Worm (Caenorhabditis elegans): ENCODE results near the gene Y52E8A.2.

The Y52E8A.2 gene

DNA sequence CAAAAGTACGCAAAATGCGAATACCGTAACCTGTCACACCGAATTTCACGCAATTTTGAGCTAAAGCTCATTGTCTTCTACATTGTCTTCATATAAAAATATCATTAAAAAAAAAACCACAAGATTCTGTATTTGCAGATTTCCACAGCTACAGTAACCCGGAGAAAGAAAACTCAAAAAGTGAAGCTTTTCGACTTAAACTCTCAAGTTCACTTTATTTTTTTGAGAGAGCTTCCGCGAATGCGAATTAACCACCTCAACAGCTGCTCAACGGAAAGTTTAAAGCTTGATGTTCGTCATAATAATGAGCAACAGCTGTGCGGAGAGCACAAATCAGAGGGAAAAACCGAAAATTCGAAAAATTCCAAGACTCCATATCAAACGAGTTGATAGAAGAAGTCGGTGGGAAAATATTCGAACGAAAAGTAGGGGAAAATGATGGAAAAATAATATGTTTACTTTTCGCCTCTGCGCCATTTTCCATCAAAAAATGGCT is 27.6 kb upstream of the Y52E8A.2 start:
- TF ChIP-seq ceh-100 (GFP tag; IDR thresholded peaks at IDR 0.05): no peak

DNA sequence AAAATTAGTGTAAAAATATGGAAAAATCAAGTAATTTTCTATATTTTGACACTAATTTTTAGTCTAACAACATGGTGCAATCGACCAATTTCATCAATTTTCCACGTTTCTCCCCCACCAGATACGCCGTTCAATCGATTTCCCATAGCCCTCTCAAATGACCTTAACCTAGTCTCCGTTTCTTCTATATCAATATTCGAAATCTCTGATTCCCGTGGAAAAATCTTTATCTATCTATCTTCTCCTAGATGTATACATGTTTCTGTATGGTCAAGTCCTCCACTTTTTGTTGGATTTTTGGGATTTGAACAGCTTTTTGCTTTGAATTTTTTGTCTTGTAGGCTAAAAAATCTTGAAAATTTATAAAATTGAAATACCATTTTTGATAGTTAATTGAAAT is 26.4 kb upstream of the Y52E8A.2 start:
- TF ChIP-seq Y79H2A.3 (GFP tag; conservative IDR thresholded peaks at IDR 0.05): no peak
- TF ChIP-seq Y56A3A.18 (GFP tag; IDR thresholded peaks at IDR 0.05): no peak
- TF ChIP-seq ccch-3 (GFP tag; optimal IDR thresholded peaks at IDR 0.05): no peak
- TF ChIP-seq egrh-3 (GFP tag; IDR thresholded peaks at IDR 0.05): no peak
- TF ChIP-seq ceh-79 (tag; optimal IDR thresholded peaks at IDR 0.05): no peak

DNA sequence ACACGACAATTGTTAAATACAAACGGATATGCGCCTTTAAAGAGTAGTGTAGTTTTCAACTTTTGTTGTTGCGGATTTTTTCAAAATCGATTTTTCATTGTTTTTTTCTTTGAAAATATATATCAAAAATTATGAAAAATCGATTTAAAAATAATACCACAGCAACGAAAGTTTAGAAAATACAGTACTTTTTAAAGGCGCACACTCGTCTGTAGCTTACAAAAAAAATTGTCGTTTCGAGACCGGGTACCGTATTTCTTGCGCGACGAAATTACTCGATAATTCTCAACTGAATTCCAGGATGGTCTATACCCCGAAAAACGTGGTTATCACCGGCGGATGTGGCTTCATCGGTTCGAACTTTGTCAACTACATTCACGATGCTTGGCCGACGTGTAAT is 25.8 kb upstream of the Y52E8A.2 start, which contains the start of gene rml-4:
Gene rml-4 (plus strand): TSS at position 301 of the 400 bp plus-strand sequence.
- no peak for TF ChIP-seq ceh-79 (tag; optimal IDR thresholded peaks at IDR 0.05)
- no peak for TF ChIP-seq madf-8 (GFP tag; conservative IDR thresholded peaks at IDR 0.05)
- TF ChIP-seq Y56A3A.18 (GFP tag; IDR thresholded peaks at IDR 0.05): no peak
- no peak for TF ChIP-seq unc-62 (GFP tag; optimal IDR thresholded peaks at IDR 0.05)
- no peak for TF ChIP-seq ceh-27 (GFP tag; optimal IDR thresholded peaks at IDR 0.05)
- TF ChIP-seq snpc-4 (GFP tag; optimal IDR thresholded peaks at IDR 0.05): no peak
- TF ChIP-seq snpc-4 (tag; optimal IDR thresholded peaks at IDR 0.05): no peak
- no peak for TF ChIP-seq ceh-100 (GFP tag; IDR thresholded peaks at IDR 0.05)
- no peak for TF ChIP-seq athp-1 (tag; optimal IDR thresholded peaks at IDR 0.05)
- TF ChIP-seq madf-10 (tag; optimal IDR thresholded peaks at IDR 0.05): no peak
- no peak for TF ChIP-seq nhr-120 (GFP tag; IDR thresholded peaks at IDR 0.05)
- TF ChIP-seq F23B12.7 (tag; optimal IDR thresholded peaks at IDR 0.05; ENCODE audit: insufficient read depth): no peak
- no peak for TF ChIP-seq akir-1 (GFP tag; optimal IDR thresholded peaks at IDR 0.05)
- TF ChIP-seq pha-4 (tag; optimal IDR thresholded peaks at IDR 0.05): no peak
- no peak for TF ChIP-seq lin-54 (GFP tag; optimal IDR thresholded peaks at IDR 0.05)
- TF ChIP-seq Y53G8AR.9 (GFP tag; conservative IDR thresholded peaks at IDR 0.05): no peak
- TF ChIP-seq aptf-2 (GFP tag; conservative IDR thresholded peaks at IDR 0.05): no peak
- TF ChIP-seq pbrm-1 (GFP tag; IDR thresholded peaks at IDR 0.05): no peak

DNA sequence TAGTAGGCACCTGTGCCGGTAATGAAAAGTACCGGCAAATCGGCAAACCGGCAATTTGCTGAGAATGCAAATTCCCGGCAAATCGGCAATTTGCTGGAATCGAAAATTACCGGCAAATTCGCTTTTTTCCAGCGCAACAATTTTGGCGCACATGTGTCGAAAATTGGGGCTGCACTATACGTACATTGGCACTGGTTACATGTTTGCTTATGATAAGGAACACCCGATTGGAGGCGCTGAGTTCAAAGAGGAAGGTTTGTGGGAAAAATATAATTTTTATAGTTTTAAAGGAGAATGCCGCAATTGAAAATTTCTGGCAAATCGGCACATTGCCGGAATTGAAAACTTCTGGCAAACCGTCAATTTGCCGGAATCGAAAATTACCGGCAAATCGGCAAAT is 23.4 kb upstream of the Y52E8A.2 start:
- TF ChIP-seq ceh-100 (GFP tag; IDR thresholded peaks at IDR 0.05) (no peak), Y95B8A.8 (GFP tag; IDR thresholded peaks at IDR 0.05) (0 out of 2 replicates have a peak, but pooled peaks have one; percentile 41), hlh-12 (tag; optimal IDR thresholded peaks at IDR 0.05) (no peak), nhr-80 (tag; optimal IDR thresholded peaks at IDR 0.05) (peak; percentile 35), F22D6.2 (tag; optimal IDR thresholded peaks at IDR 0.05) (no peak)

DNA sequence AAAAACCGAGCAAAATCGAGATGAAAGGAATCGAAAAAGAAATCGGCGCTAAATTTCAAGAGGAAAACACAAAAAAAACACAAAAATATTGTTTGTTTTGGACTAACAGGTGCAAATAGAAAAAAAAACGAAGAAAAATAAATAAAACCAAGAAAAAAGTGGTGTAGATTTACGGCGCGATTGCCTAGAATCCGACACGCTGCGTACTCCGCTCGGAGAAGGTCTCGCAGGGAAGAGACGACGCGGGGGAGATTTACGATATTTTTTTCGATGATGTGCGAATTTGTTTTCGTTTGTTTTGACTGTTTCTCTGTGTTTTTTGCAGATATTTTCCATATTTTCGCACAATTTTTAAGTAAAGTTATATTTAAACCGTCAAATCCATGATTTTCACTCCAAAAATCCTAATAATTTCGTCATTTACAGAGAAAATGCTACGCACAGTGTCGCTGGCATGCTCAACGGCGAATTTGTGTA is 21.4 kb upstream of the Y52E8A.2 start, which contains the start of gene sco-1:
Gene sco-1 (plus strand): TSS at position 427 of the 477 bp plus-strand sequence.
- TF ChIP-seq Y53G8AR.9 (GFP tag; conservative IDR thresholded peaks at IDR 0.05): peak; percentile 94
- peak; percentile 77 for TF ChIP-seq unc-130 (GFP tag; optimal IDR thresholded peaks at IDR 0.05)
- TF ChIP-seq dox-1 (GFP tag; IDR thresholded peaks at IDR 0.05): peak; percentile 95
- TF ChIP-seq tbx-9 (tag; optimal IDR thresholded peaks at IDR 0.05; ENCODE audit: borderline replicate concordance): no peak
- TF ChIP-seq rpc-1 (optimal IDR thresholded peaks at IDR 0.05): no peak
- TF ChIP-seq rpc-1 (tag; optimal IDR thresholded peaks at IDR 0.05): no peak
- TF ChIP-seq tbp1 (GFP tag; optimal IDR thresholded peaks at IDR 0.05): peak; percentile 71
- TF ChIP-seq attf-3 (GFP tag; conservative IDR thresholded peaks at IDR 0.05): peak; percentile 73
- TF ChIP-seq madf-6 (GFP tag; IDR thresholded peaks at IDR 0.05): peak; percentile 92
- TF ChIP-seq B0019.2 (GFP tag; conservative IDR thresholded peaks at IDR 0.05): peak; percentile 99
- peak; percentile 81 for TF ChIP-seq madf-8 (GFP tag; conservative IDR thresholded peaks at IDR 0.05)
- peak; percentile 81 for TF ChIP-seq ztf-26 (tag; optimal IDR thresholded peaks at IDR 0.05)
- TF ChIP-seq snpc-3.4 (tag; optimal IDR thresholded peaks at IDR 0.05): peak; percentile 73
- peak; percentile 79 for TF ChIP-seq ekl-4 (GFP tag; IDR thresholded peaks at IDR 0.05)
- TF ChIP-seq F22D6.2 (tag; optimal IDR thresholded peaks at IDR 0.05): peak; percentile 24
- TF ChIP-seq ztf-3 (GFP tag; optimal IDR thresholded peaks at IDR 0.05): no peak
- TF ChIP-seq ztf-22 (GFP tag; optimal IDR thresholded peaks at IDR 0.05): no peak
- peak; percentile 29 for TF ChIP-seq nhr-80 (tag; optimal IDR thresholded peaks at IDR 0.05)
- TF ChIP-seq ztf-18 (tag; optimal IDR thresholded peaks at IDR 0.05): no peak
- peak; percentile 91 for TF ChIP-seq mcd-1 (GFP tag; IDR thresholded peaks at IDR 0.05)
- no peak for TF ChIP-seq B0035.1 (tag; optimal IDR thresholded peaks at IDR 0.05)
- no peak for TF ChIP-seq lag-1 (GFP tag; IDR thresholded peaks at IDR 0.05)

Measured in whole organism, young adult.